Fruit fly (Drosophila melanogaster) whole organism, embryonic: ENCODE measurements around the gene Ucp4A.
A peak's percentile ranks its signal among the peaks of the same experiment; 100 is the strongest.

Experiments used
- Abd-B ChIP-seq: fragments of 200-800 bp; sonication (Bioruptor generic); optimal IDR thresholded peaks from 2 replicates; lab custom pipeline; 2018; ENCODE audit warnings: missing biosample characterization, mild to moderate bottlenecking, missing genetic modification characterization, moderate library complexity
- Adf1 ChIP-seq: fragments of 200-800 bp; sonication (Bioruptor generic); IDR thresholded peaks from 2 replicates; pipeline ENCODE4 v1.3.6; 2022; ENCODE audit warnings: missing biosample characterization, missing genetic modification characterization
- CG10274 ChIP-seq: fragments of 200-800 bp; sonication (Bioruptor generic); optimal IDR thresholded peaks from 3 replicates; lab custom pipeline; 2017; ENCODE audit warnings: missing biosample characterization, mild to moderate bottlenecking, missing genetic modification characterization
- CG11085 ChIP-seq: fragments of 200-800 bp; sonication (Bioruptor generic); IDR thresholded peaks from 2 replicates; pipeline ENCODE4 v1.3.6; 2022; ENCODE audit warnings: missing biosample characterization, missing genetic modification characterization
- CG14965 ChIP-seq: fragments of 200-800 bp; sonication (Bioruptor generic); optimal IDR thresholded peaks from 2 replicates; lab custom pipeline; 2016; ENCODE audit warnings: missing biosample characterization, missing genetic modification characterization, borderline replicate concordance
- CG15011 ChIP-seq: fragments of 200-800 bp; sonication (Bioruptor generic); optimal IDR thresholded peaks from 3 replicates; lab custom pipeline; 2018; ENCODE audit warnings: missing biosample characterization, mild to moderate bottlenecking, missing genetic modification characterization
- CG17328 ChIP-seq: fragments of 200-800 bp; sonication (Bioruptor generic); IDR thresholded peaks from 2 replicates; pipeline ENCODE4 v1.3.6; 2022; ENCODE audit warnings: missing biosample characterization, missing genetic modification characterization
- CG17361 ChIP-seq: fragments of 200-800 bp; sonication (Bioruptor generic); IDR thresholded peaks from 3 replicates; pipeline ENCODE4 v1.3.6; 2022; ENCODE audit warnings: missing biosample characterization, missing genetic modification characterization
- CG17568 ChIP-seq: fragments of 200-800 bp; sonication (Bioruptor generic); optimal IDR thresholded peaks from 2 replicates; lab custom pipeline; 2018; ENCODE audit warnings: missing biosample characterization, mild to moderate bottlenecking, missing genetic modification characterization, moderate library complexity
- CG1832 ChIP-seq: fragments of 200-800 bp; sonication (Bioruptor generic); optimal IDR thresholded peaks from 2 replicates; lab custom pipeline; 2017; ENCODE audit warnings: missing biosample characterization, mild to moderate bottlenecking, missing genetic modification characterization, inconsistent platforms
- CG18599 ChIP-seq: fragments of 200-800 bp; sonication (Bioruptor generic); optimal IDR thresholded peaks from 3 replicates; lab custom pipeline; 2017; ENCODE audit warnings: missing biosample characterization, missing genetic modification characterization, mild to moderate bottlenecking, moderate library complexity, missing genetic modification reagents
- CG6791 ChIP-seq: fragments of 200-800 bp; sonication (Bioruptor generic); IDR thresholded peaks from 3 replicates; pipeline ENCODE4 v1.3.6; 2022; ENCODE audit warnings: missing biosample characterization, missing genetic modification characterization; ENCODE audit not compliant: partially characterized antibody
- CG6854 ChIP-seq: fragments of 200-800 bp; sonication (Bioruptor generic); optimal IDR thresholded peaks from 3 replicates; lab custom pipeline; 2017; ENCODE audit warnings: missing biosample characterization, mild to moderate bottlenecking, missing genetic modification characterization
- CG8924 ChIP-seq: fragments of 200-800 bp; optimal IDR thresholded peaks from 3 replicates; lab custom pipeline; 2019; ENCODE audit warnings: missing biosample characterization, mild to moderate bottlenecking, missing genetic modification characterization, moderate library complexity
- CG9727 ChIP-seq: fragments of 200-800 bp; sonication (Bioruptor generic); optimal IDR thresholded peaks from 3 replicates; lab custom pipeline; 2017; ENCODE audit warnings: missing biosample characterization, mild to moderate bottlenecking, missing genetic modification characterization
- CHES-1-like ChIP-seq: fragments of 200-800 bp; sonication (Bioruptor generic); optimal IDR thresholded peaks from 2 replicates; lab custom pipeline; 2016; ENCODE audit warnings: missing biosample characterization, missing genetic modification characterization
- Dfd ChIP-seq, 2 experiments: fragments of >200 bp; optimal IDR thresholded peaks; 2 replicates each; lab custom pipeline; 2017; ENCODE audit warnings: missing biosample characterization in 2 of 2, missing genetic modification characterization in 2 of 2
- Drgx ChIP-seq: fragments of 200-800 bp; sonication (Bioruptor generic); IDR thresholded peaks from 2 replicates; pipeline ENCODE4 v1.3.6; 2022; ENCODE audit warnings: missing biosample characterization, missing genetic modification characterization
- Ets97D ChIP-seq: fragments of 200-800 bp; sonication (Bioruptor generic); optimal IDR thresholded peaks from 3 replicates; lab custom pipeline; 2016; ENCODE audit warnings: missing biosample characterization, missing genetic modification characterization
- GATAe ChIP-seq: fragments of 200-800 bp; sonication (Bioruptor generic); conservative IDR thresholded peaks from 2 replicates; pipeline ENCODE4 v1.3.6; 2022; ENCODE audit warnings: missing biosample characterization, missing genetic modification characterization
- Jarid2 ChIP-seq: fragments of 200-800 bp; sonication (Bioruptor generic); optimal IDR thresholded peaks from 3 replicates; lab custom pipeline; 2017; ENCODE audit warnings: mild to moderate bottlenecking, missing biosample characterization, missing genetic modification reagents, missing genetic modification characterization
- Nf-YB ChIP-seq: fragments of 200-800 bp; sonication (Bioruptor generic); optimal IDR thresholded peaks from 3 replicates; lab custom pipeline; 2019; ENCODE audit warnings: missing biosample characterization, mild to moderate bottlenecking, missing genetic modification characterization, moderate library complexity
- Oaz ChIP-seq: fragments of 200-800 bp; sonication (Bioruptor generic); IDR thresholded peaks from 2 replicates; pipeline ENCODE4 v1.3.6; 2022; ENCODE audit warnings: missing biosample characterization, missing genetic modification characterization
- Pdp1 ChIP-seq, 2 experiments: fragments of 200-800 bp; sonication (Bioruptor generic); optimal IDR thresholded peaks; 3 replicates each; lab custom pipeline; 2016; ENCODE audit warnings: missing biosample characterization in 2 of 2, missing genetic modification characterization in 2 of 2, mild to moderate bottlenecking in 1 of 2, moderate library complexity in 1 of 2
- Rfx ChIP-seq: fragments of 200-800 bp; sonication (Bioruptor generic); IDR thresholded peaks from 2 replicates; pipeline ENCODE4 v1.3.6; 2022; ENCODE audit warnings: missing biosample characterization, missing genetic modification characterization
- Six4 ChIP-seq: fragments of 200-800 bp; sonication (Bioruptor generic); optimal IDR thresholded peaks from 2 replicates; lab custom pipeline; 2016; ENCODE audit warnings: missing biosample characterization, missing genetic modification characterization
- aop ChIP-seq: fragments of 200-800 bp; sonication (Bioruptor generic); IDR thresholded peaks from 2 replicates; pipeline ENCODE4 v1.3.6; 2022; ENCODE audit warnings: missing biosample characterization, missing genetic modification characterization
- bab2 ChIP-seq: fragments of 200-800 bp; sonication (Bioruptor generic); optimal IDR thresholded peaks from 2 replicates; lab custom pipeline; 2016; ENCODE audit warnings: missing biosample characterization, missing genetic modification characterization
- bigmax ChIP-seq: fragments of 200-800 bp; sonication (Bioruptor generic); optimal IDR thresholded peaks from 2 replicates; lab custom pipeline; 2018; ENCODE audit warnings: missing biosample characterization, mild to moderate bottlenecking, missing genetic modification characterization
- bsh ChIP-seq, 2 experiments: fragments of 200-800 bp; sonication (Bioruptor generic); optimal IDR thresholded peaks; 2 replicates each; lab custom pipeline; 2017 to 2018; ENCODE audit warnings: mild to moderate bottlenecking in 2 of 2, missing biosample characterization in 2 of 2, missing genetic modification characterization in 2 of 2, moderate library complexity in 1 of 2
- caup ChIP-seq: fragments of 200-800 bp; sonication (Bioruptor generic); optimal IDR thresholded peaks from 3 replicates; lab custom pipeline; 2017; ENCODE audit warnings: missing biosample characterization, mild to moderate bottlenecking, missing genetic modification characterization, moderate library complexity; ENCODE audit not compliant: severe bottlenecking
- dpn ChIP-seq, 2 experiments: fragments of 200-800 bp; sonication (Bioruptor generic); optimal IDR thresholded peaks; 3 replicates each; lab custom pipeline; 2016; ENCODE audit warnings: missing biosample characterization in 2 of 2, missing genetic modification characterization in 2 of 2
- ems ChIP-seq: fragments of 200-800 bp; sonication (Bioruptor generic); optimal IDR thresholded peaks from 3 replicates; lab custom pipeline; 2016; ENCODE audit warnings: missing biosample characterization, missing genetic modification characterization
- fd3F ChIP-seq: fragments of 200-800 bp; sonication (Bioruptor generic); optimal IDR thresholded peaks from 2 replicates; lab custom pipeline; 2018; ENCODE audit warnings: missing biosample characterization, mild to moderate bottlenecking, missing genetic modification characterization, moderate library complexity
- gem ChIP-seq: fragments of 200-800 bp; sonication (Bioruptor generic); optimal IDR thresholded peaks from 2 replicates; lab custom pipeline; 2019; ENCODE audit warnings: missing biosample characterization, mild to moderate bottlenecking, missing genetic modification characterization, moderate library complexity
- gsb ChIP-seq: fragments of 200-800 bp; sonication (Bioruptor generic); IDR thresholded peaks from 2 replicates; pipeline ENCODE4 v1.3.6; 2022; ENCODE audit warnings: missing biosample characterization, missing genetic modification characterization
- ind ChIP-seq: fragments of 200-800 bp; sonication (Bioruptor generic); optimal IDR thresholded peaks from 3 replicates; lab custom pipeline; 2016; ENCODE audit warnings: missing biosample characterization, missing genetic modification characterization
- lab ChIP-seq: fragments of 200-800 bp; sonication (Bioruptor generic); optimal IDR thresholded peaks from 3 replicates; lab custom pipeline; 2017; ENCODE audit warnings: missing biosample characterization, missing genetic modification characterization, mild to moderate bottlenecking, moderate library complexity, missing genetic modification reagents
- lilli ChIP-seq: fragments of 200-800 bp; sonication (Bioruptor generic); optimal IDR thresholded peaks from 3 replicates; lab custom pipeline; 2016; ENCODE audit warnings: missing biosample characterization, missing genetic modification characterization
- mam ChIP-seq: fragments of 200-800 bp; sonication (Bioruptor generic); optimal IDR thresholded peaks from 3 replicates; lab custom pipeline; 2016; ENCODE audit warnings: missing biosample characterization, missing genetic modification characterization
- nau ChIP-seq: fragments of 200-800 bp; sonication (Bioruptor generic); optimal IDR thresholded peaks from 3 replicates; lab custom pipeline; 2017; ENCODE audit warnings: missing biosample characterization, mild to moderate bottlenecking, missing genetic modification characterization, missing genetic modification reagents
- org-1 ChIP-seq: fragments of 200-800 bp; sonication (Bioruptor generic); optimal IDR thresholded peaks from 2 replicates; lab custom pipeline; 2017; ENCODE audit warnings: missing biosample characterization, missing genetic modification characterization
- phol ChIP-seq: fragments of 200-800 bp; sonication (Bioruptor generic); optimal IDR thresholded peaks from 3 replicates; lab custom pipeline; 2018; ENCODE audit warnings: missing biosample characterization, mild to moderate bottlenecking, missing genetic modification characterization, moderate library complexity
- pzg ChIP-seq: fragments of 200-800 bp; sonication (Bioruptor generic); optimal IDR thresholded peaks from 3 replicates; lab custom pipeline; 2018; ENCODE audit warnings: missing biosample characterization, mild to moderate bottlenecking, missing genetic modification characterization, moderate library complexity
- ro ChIP-seq: fragments of 200-800 bp; sonication (Bioruptor generic); IDR thresholded peaks from 2 replicates; pipeline ENCODE4 v1.3.6; 2022; ENCODE audit warnings: missing biosample characterization, missing genetic modification characterization
- sob ChIP-seq: fragments of 200-800 bp; sonication (Bioruptor generic); IDR thresholded peaks from 2 replicates; pipeline ENCODE4 v1.3.6; 2022; ENCODE audit warnings: missing biosample characterization, missing genetic modification characterization
- toy ChIP-seq: fragments of 200-800 bp; sonication (Bioruptor generic); IDR thresholded peaks from 2 replicates; pipeline ENCODE4 v1.3.6; 2022; ENCODE audit warnings: missing biosample characterization, missing genetic modification characterization
- trem ChIP-seq: fragments of 200-800 bp; optimal IDR thresholded peaks from 3 replicates; lab custom pipeline; 2019; ENCODE audit warnings: missing biosample characterization, mild to moderate bottlenecking, missing genetic modification characterization, moderate library complexity
- wdn ChIP-seq: fragments of 200-800 bp; sonication (Bioruptor generic); IDR thresholded peaks from 2 replicates; pipeline ENCODE4 v1.3.6; 2022; ENCODE audit warnings: missing biosample characterization, missing genetic modification characterization

Gene Ucp4A

dm6 chrX:17880269-17880889 lies 35.6 kb downstream of the Ucp4A start (continued):
- TF ChIP-seq lab (GFP tag; lab: Kevin White, UChicago) (peak; percentile 94), gsb (peak; percentile 93), Dfd (GFP tag; optimal IDR thresholded peaks at IDR 0.05; lab: Kevin White, UChicago) (no peak), CG17328 (peak; percentile 95), mam (GFP tag; lab: Kevin White, UChicago) (peak; percentile 98), CG9727 (peak; percentile 91), CG15011 (GFP tag; lab: Kevin White, UChicago) (peak; percentile 82), dpn (GFP tag; optimal IDR thresholded peaks at IDR 0.05; lab: Kevin White, UChicago) (peak; percentile 97 to 98), CG17568 (peak; percentile 91), nau (GFP tag; lab: Kevin White, UChicago) (peak; percentile 89), CG18599 (GFP tag; lab: Kevin White, UChicago) (peak; percentile 95), toy (peak; percentile 91), CG10274 (peak; percentile 77), ems (GFP tag; lab: Kevin White, UChicago) (peak; percentile 96), Jarid2 (GFP tag; lab: Kevin White, UChicago) (peak; percentile 56), ro (peak; percentile 92), aop (GFP tag; lab: Robert Waterston, UW) (peak; percentile 84), fd3F (peak; percentile 91), CG1832 (GFP tag; lab: Kevin White, UChicago) (no peak), caup (GFP tag; lab: Kevin White, UChicago) (peak; percentile 91), CHES-1-like (GFP tag; lab: Kevin White, UChicago) (peak; percentile 95), CG14965 (GFP tag; lab: Kevin White, UChicago) (peak; percentile 50), Rfx (GFP tag; lab: Robert Waterston, UW) (peak; percentile 98), GATAe (GFP tag; lab: Robert Waterston, UW) (peak; percentile 84), Abd-B (GFP tag; lab: Kevin White, UChicago) (peak; percentile 99), sob (GFP tag; lab: Robert Waterston, UW) (peak; percentile 95), CG8924 (peak; percentile 92), Pdp1 (GFP tag; optimal IDR thresholded peaks at IDR 0.05; lab: Kevin White, UChicago) (peak; percentile 95 to 97), ind (GFP tag; lab: Kevin White, UChicago) (peak; percentile 95), lilli (GFP tag; lab: Kevin White, UChicago) (peak; percentile 98), Drgx (GFP tag; lab: Robert Waterston, UW) (peak; percentile 94), bigmax (peak; percentile 37), Adf1 (GFP tag; lab: Robert Waterston, UW) (peak; percentile 81), CG6854 (GFP tag; lab: Kevin White, UChicago) (peak; percentile 74), gem (tag; lab: Kevin White, UChicago) (peak; percentile 97), Ets97D (peak; percentile 88), bsh (GFP tag; optimal IDR thresholded peaks at IDR 0.05; lab: Kevin White, UChicago) (peak; percentile 56 to 97), Six4 (GFP tag; lab: Kevin White, UChicago) (peak; percentile 84), Nf-YB (GFP tag; lab: Kevin White, UChicago) (peak; percentile 78), wdn (GFP tag; lab: Robert Waterston, UW) (peak; percentile 94), CG6791 (no peak), CG17361 (peak; percentile 95), bab2 (GFP tag; lab: Kevin White, UChicago) (peak; percentile 96), Oaz (GFP tag; lab: Robert Waterston, UW) (peak; percentile 86), phol (peak; percentile 88), CG11085 (GFP tag; lab: Robert Waterston, UW) (peak; percentile 95), org-1 (GFP tag; lab: Kevin White, UChicago) (peak; percentile 94), pzg (GFP tag; lab: Kevin White, UChicago) (peak; percentile 20), trem (tag; lab: Kevin White, UChicago) (peak; percentile 65)
